Fruit fly (Drosophila melanogaster) whole organism, wandering third instar larva: ENCODE data around the gene CG10096.
A peak's percentile ranks its signal among the peaks of the same experiment; 100 is the strongest.

Experiments used
- Abd-B ChIP-seq: fragments of >200 bp; optimal IDR thresholded peaks from 2 replicates; lab custom pipeline; 2017; ENCODE audit warnings: missing biosample characterization, missing genetic modification characterization
- CG32264 ChIP-seq: fragments of 200-800 bp; sonication (Bioruptor generic); optimal IDR thresholded peaks from 2 replicates; lab custom pipeline; 2016; ENCODE audit warnings: missing biosample characterization, missing genetic modification characterization
- CG9705 ChIP-seq: fragments of 200-800 bp; sonication (Bioruptor generic); optimal IDR thresholded peaks from 2 replicates; lab custom pipeline; 2018; ENCODE audit warnings: missing biosample characterization, mild to moderate bottlenecking, missing genetic modification characterization
- CrebA ChIP-seq: fragments of 200-800 bp; sonication (Bioruptor generic); optimal IDR thresholded peaks from 2 replicates; lab custom pipeline; 2016; ENCODE audit warnings: missing biosample characterization, mild to moderate bottlenecking, missing genetic modification characterization, borderline replicate concordance
- Dfd ChIP-seq: fragments of >200 bp; optimal IDR thresholded peaks from 2 replicates; lab custom pipeline; 2017; ENCODE audit warnings: missing biosample characterization, missing genetic modification characterization
- Dif ChIP-seq: fragments of 200-275, 200-300 bp; sonication (Bioruptor generic); optimal IDR thresholded peaks from 2 replicates; lab custom pipeline; 2018; ENCODE audit warnings: missing biosample characterization, missing genetic modification characterization; ENCODE audit not compliant: partially characterized antibody
- GATAd ChIP-seq: sonication (Bioruptor generic); optimal IDR thresholded peaks from 2 replicates; lab custom pipeline; 2016; ENCODE audit warnings: missing biosample characterization, missing genetic modification characterization
- HLH106 ChIP-seq: fragments of 200-800 bp; optimal IDR thresholded peaks from 3 replicates; lab custom pipeline; 2019; ENCODE audit warnings: missing biosample characterization, mild to moderate bottlenecking, missing genetic modification characterization, moderate library complexity
- Hnf4 ChIP-seq: fragments of 200-800 bp; sonication (Bioruptor generic); optimal IDR thresholded peaks from 2 replicates; lab custom pipeline; 2016; ENCODE audit warnings: missing biosample characterization, mild to moderate bottlenecking, missing genetic modification characterization
- Hr78 ChIP-seq: fragments of >200 bp; optimal IDR thresholded peaks from 2 replicates; lab custom pipeline; 2017; ENCODE audit warnings: missing biosample characterization, missing genetic modification characterization
- Hr83 ChIP-seq: fragments of 200-300 bp; sonication (Bioruptor generic); optimal IDR thresholded peaks from 2 replicates; lab custom pipeline; 2016; ENCODE audit warnings: missing biosample characterization, mild to moderate bottlenecking, missing genetic modification characterization, moderate library complexity; ENCODE audit not compliant: poor library complexity, severe bottlenecking
- Jra ChIP-seq: sonication (Bioruptor generic); optimal IDR thresholded peaks from 2 replicates; lab custom pipeline; 2016; ENCODE audit warnings: missing biosample characterization, missing genetic modification characterization
- Mio ChIP-seq: sonication (Bioruptor generic); optimal IDR thresholded peaks from 2 replicates; lab custom pipeline; 2016; ENCODE audit warnings: missing biosample characterization, missing genetic modification characterization
- Myc ChIP-seq: fragments of >200 bp; optimal IDR thresholded peaks from 2 replicates; lab custom pipeline; 2017
- N ChIP-seq: fragments of >200 bp; optimal IDR thresholded peaks from 2 replicates; lab custom pipeline; 2018; ENCODE audit warnings: missing biosample characterization, missing external identifiers, missing genetic modification characterization
- OdsH ChIP-seq: fragments of 200-800 bp; sonication (Bioruptor generic); optimal IDR thresholded peaks from 2 replicates; lab custom pipeline; 2016; ENCODE audit warnings: missing biosample characterization, mild to moderate bottlenecking, missing genetic modification characterization
- Rel ChIP-seq, 2 experiments: fragments of 200-800 bp; sonication (Bioruptor generic) in 1 of 2; optimal IDR thresholded peaks; 2 replicates in 1 of 2; 3 replicates in 1 of 2; lab custom pipeline; 2016 to 2019; ENCODE audit warnings: mild to moderate bottlenecking in 2 of 2, missing biosample characterization in 2 of 2, missing genetic modification characterization in 2 of 2, moderate library complexity in 1 of 2
- Sp1 ChIP-seq: fragments of 200-800 bp; sonication (Bioruptor generic); optimal IDR thresholded peaks from 3 replicates; lab custom pipeline; 2019; ENCODE audit warnings: missing biosample characterization, mild to moderate bottlenecking, missing genetic modification characterization, moderate library complexity
- Vsx2 ChIP-seq: fragments of 200-300, 225-300 bp; sonication (Bioruptor generic); optimal IDR thresholded peaks from 2 replicates; lab custom pipeline; 2018; ENCODE audit warnings: missing biosample characterization, missing genetic modification characterization; ENCODE audit not compliant: partially characterized antibody
- br ChIP-seq: fragments of 200-800 bp; sonication (Bioruptor generic); optimal IDR thresholded peaks from 2 replicates; lab custom pipeline; 2016; ENCODE audit warnings: missing biosample characterization, missing genetic modification characterization
- brk ChIP-seq: fragments of 200-800 bp; sonication (Bioruptor generic); optimal IDR thresholded peaks from 2 replicates; lab custom pipeline; 2016; ENCODE audit warnings: missing biosample characterization, mild to moderate bottlenecking, missing genetic modification characterization
- dl ChIP-seq, 2 experiments: fragments of 175-275, 200-275 bp in 1 of 2; fragments of 200-275 bp in 1 of 2; sonication (Bioruptor generic); optimal IDR thresholded peaks; lab custom pipeline; 2018; ENCODE audit warnings: mild to moderate bottlenecking in 2 of 2, missing biosample characterization in 2 of 2, missing genetic modification characterization in 2 of 2, moderate library complexity in 2 of 2; ENCODE audit not compliant: partially characterized antibody in 2 of 2, insufficient read depth in 1 of 2
- dmrt93B ChIP-seq: fragments of 200-800 bp; sonication (Bioruptor generic); optimal IDR thresholded peaks from 2 replicates; lab custom pipeline; 2018; ENCODE audit warnings: missing biosample characterization, mild to moderate bottlenecking, missing genetic modification characterization
- dsf ChIP-seq: sonication (Bioruptor generic); optimal IDR thresholded peaks from 2 replicates; lab custom pipeline; 2016; ENCODE audit warnings: missing biosample characterization, missing genetic modification characterization, borderline replicate concordance
- ey ChIP-seq: fragments of 200-800 bp; sonication (Bioruptor generic); optimal IDR thresholded peaks from 2 replicates; lab custom pipeline; 2016; ENCODE audit warnings: missing biosample characterization, missing genetic modification characterization
- foxo ChIP-seq, 2 experiments: fragments of 200-800 bp; sonication (Bioruptor generic); optimal IDR thresholded peaks; 2 replicates in 1 of 2; 3 replicates in 1 of 2; lab custom pipeline; 2016 to 2017; ENCODE audit warnings: missing biosample characterization in 2 of 2, missing genetic modification characterization in 2 of 2
- fru ChIP-seq: fragments of 200-800 bp; sonication (Bioruptor generic); optimal IDR thresholded peaks from 3 replicates; lab custom pipeline; 2016; ENCODE audit warnings: missing biosample characterization, mild to moderate bottlenecking, missing genetic modification characterization
- h ChIP-seq: fragments of 200-800 bp; sonication (Bioruptor generic); optimal IDR thresholded peaks from 3 replicates; lab custom pipeline; 2016; ENCODE audit warnings: missing biosample characterization, mild to moderate bottlenecking, missing genetic modification characterization
- jim ChIP-seq: fragments of 175-275, 200-325 bp; sonication (Bioruptor generic); optimal IDR thresholded peaks from 2 replicates; lab custom pipeline; 2016; ENCODE audit warnings: missing biosample characterization, mild to moderate bottlenecking, missing genetic modification characterization
- lola ChIP-seq: fragments of >200 bp; optimal IDR thresholded peaks from 2 replicates; lab custom pipeline; 2017; ENCODE audit warnings: missing biosample characterization, missing genetic modification characterization
- pan ChIP-seq: fragments of >200 bp; optimal IDR thresholded peaks from 2 replicates; lab custom pipeline; 2017
- psq ChIP-seq: fragments of 200-800 bp; sonication (Bioruptor generic); optimal IDR thresholded peaks from 3 replicates; lab custom pipeline; 2017; ENCODE audit warnings: missing biosample characterization, mild to moderate bottlenecking, missing genetic modification characterization, moderate library complexity
- rgr ChIP-seq: fragments of 200-800 bp; sonication (Bioruptor generic); optimal IDR thresholded peaks from 3 replicates; lab custom pipeline; 2016; ENCODE audit warnings: missing biosample characterization, mild to moderate bottlenecking, missing genetic modification characterization
- sage ChIP-seq: fragments of 200-800 bp; sonication (Bioruptor generic); optimal IDR thresholded peaks from 2 replicates; lab custom pipeline; 2016; ENCODE audit warnings: missing biosample characterization, mild to moderate bottlenecking, missing genetic modification characterization
- sv ChIP-seq: fragments of 200-800 bp; sonication (Bioruptor generic); optimal IDR thresholded peaks from 3 replicates; lab custom pipeline; 2016; ENCODE audit warnings: missing biosample characterization, missing genetic modification characterization
- tai ChIP-seq: sonication (Bioruptor generic); optimal IDR thresholded peaks from 2 replicates; lab custom pipeline; 2016; ENCODE audit warnings: missing biosample characterization, missing genetic modification characterization
- usp ChIP-seq: fragments of >200 bp; optimal IDR thresholded peaks from 2 replicates; lab custom pipeline; 2017; ENCODE audit warnings: missing biosample characterization, missing genetic modification characterization
- woc ChIP-seq: sonication (Bioruptor generic); optimal IDR thresholded peaks from 2 replicates; lab custom pipeline; 2016; ENCODE audit warnings: missing biosample characterization, mild to moderate bottlenecking, missing genetic modification characterization

CG10096 gene

dm6 chr3R:12431030-12431489 is 35.3 kb upstream of the CG10096 start, which contains the start of gene Prosalpha2:
TSS of gene Prosalpha2 (plus strand) at chr3R:12431321.
- no peak for TF ChIP-seq pan (lab: Kevin White, UChicago)
- TF ChIP-seq rgr (GFP tag; lab: Kevin White, UChicago): peak; percentile 29
- no peak for TF ChIP-seq Hr78
- no peak for TF ChIP-seq dsf (GFP tag; lab: Kevin White, UChicago)
- peak in 1 of 2 experiments; percentile 48 for TF ChIP-seq foxo (GFP tag; optimal IDR thresholded peaks at IDR 0.05; lab: Kevin White, UChicago)
- no peak for TF ChIP-seq OdsH
- TF ChIP-seq tai (GFP tag; lab: Kevin White, UChicago): no peak
- TF ChIP-seq sv (GFP tag; lab: Kevin White, UChicago): no peak
- TF ChIP-seq br (GFP tag; lab: Kevin White, UChicago): no peak
- TF ChIP-seq sage (GFP tag; lab: Kevin White, UChicago): no peak
- TF ChIP-seq Myc: peak; percentile 38
- no peak for TF ChIP-seq dmrt93B (GFP tag; lab: Kevin White, UChicago)
- TF ChIP-seq woc (GFP tag; lab: Kevin White, UChicago): no peak
- no peak for TF ChIP-seq usp (GFP tag; lab: Kevin White, UChicago)
- no peak for TF ChIP-seq fru (GFP tag; lab: Kevin White, UChicago)
- peak; percentile 9 for TF ChIP-seq Sp1 (GFP tag; lab: Kevin White, UChicago)
- no peak for TF ChIP-seq Dfd (GFP tag; lab: Kevin White, UChicago)
- no peak for TF ChIP-seq Vsx2
- no peak for TF ChIP-seq N
- no peak for TF ChIP-seq Hr83 (GFP tag; lab: Kevin White, UChicago)
- no peak for TF ChIP-seq CG9705 (GFP tag; lab: Kevin White, UChicago)
- no peak for TF ChIP-seq Abd-B
- TF ChIP-seq Jra (GFP tag; lab: Kevin White, UChicago): no peak
- TF ChIP-seq Dif (GFP tag; lab: Kevin White, UChicago): no peak
- no peak for TF ChIP-seq dl (GFP tag; optimal IDR thresholded peaks at IDR 0.05; lab: Kevin White, UChicago; ENCODE audit: insufficient read depth in 1 of 2, partially characterized antibody in 2 of 2)
- TF ChIP-seq ey (GFP tag; lab: Kevin White, UChicago): peak; percentile 28
- TF ChIP-seq lola (GFP tag; lab: Kevin White, UChicago): no peak
- no peak for TF ChIP-seq jim (GFP tag; lab: Kevin White, UChicago)
- TF ChIP-seq CG32264 (GFP tag; lab: Kevin White, UChicago): no peak
- TF ChIP-seq CrebA (GFP tag; lab: Kevin White, UChicago): no peak
- no peak for TF ChIP-seq h
- no peak for TF ChIP-seq Hnf4 (GFP tag; lab: Kevin White, UChicago)
- TF ChIP-seq psq (GFP tag; lab: Kevin White, UChicago): peak; percentile 12
- TF ChIP-seq brk (GFP tag; lab: Kevin White, UChicago): no peak
- TF ChIP-seq Mio (GFP tag; lab: Kevin White, UChicago): no peak
- no peak for TF ChIP-seq Rel (GFP tag; optimal IDR thresholded peaks at IDR 0.05; lab: Kevin White, UChicago)
- peak; percentile 99 for TF ChIP-seq Rel (tag; optimal IDR thresholded peaks at IDR 0.05; lab: Kevin White, UChicago)
- no peak for TF ChIP-seq GATAd
- TF ChIP-seq HLH106: peak; percentile 11

DNA sequence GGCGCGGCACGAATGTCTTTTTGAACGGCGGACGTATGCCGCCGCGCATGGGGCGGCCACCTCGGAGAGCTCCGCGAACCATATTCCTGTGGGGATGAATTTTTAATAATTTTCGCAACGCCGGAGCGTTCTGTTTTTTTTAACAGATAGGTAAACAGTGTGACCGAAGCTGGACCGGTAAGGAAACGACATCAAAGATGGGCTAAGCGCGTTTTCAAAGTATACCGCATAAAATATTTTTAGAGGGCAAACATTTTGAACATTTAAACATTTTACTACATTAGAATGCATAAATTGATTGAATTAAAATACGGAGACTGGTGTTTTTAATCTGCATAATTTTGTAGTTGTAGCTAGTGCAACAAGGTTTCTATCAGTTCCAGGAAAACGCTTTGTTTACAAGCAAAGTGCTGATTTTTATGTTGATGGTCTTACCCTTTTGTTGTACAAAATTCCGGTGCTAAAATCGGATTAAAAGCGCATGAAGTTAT is 33.4 kb upstream of the CG10096 start, which contains the start of the genes CG5641 and CG5245:
Gene CG5641 (minus strand): TSS at position 163 of the 491 bp plus-strand sequence.
Gene CG5245 (plus strand): TSS at position 441 of the 491 bp plus-strand sequence.
- TF ChIP-seq OdsH (no peak), Rel (GFP tag; optimal IDR thresholded peaks at IDR 0.05; lab: Kevin White, UChicago) (no peak), Rel (tag; optimal IDR thresholded peaks at IDR 0.05; lab: Kevin White, UChicago) (peak; percentile 66), sv (GFP tag; lab: Kevin White, UChicago) (no peak)

DNA sequence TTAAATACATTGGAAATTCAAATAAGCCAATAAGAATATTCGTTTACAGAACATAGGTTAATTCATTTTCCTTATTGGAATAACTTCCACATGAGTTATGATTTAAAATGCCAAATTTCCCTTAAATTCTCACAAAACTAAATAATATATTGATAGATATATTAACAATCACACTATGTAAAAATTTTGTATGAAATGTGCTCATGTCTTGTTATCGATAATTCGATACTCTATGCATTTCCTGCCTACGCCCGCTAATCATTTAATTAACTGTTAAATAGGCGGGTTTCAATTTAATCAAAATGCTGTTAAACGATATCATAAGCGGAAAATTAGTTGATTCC is 30.5 kb upstream of the CG10096 start, which contains the start of gene NANS:
Gene NANS (plus strand): TSS at position 269 of the 344 bp plus-strand sequence.
- TF ChIP-seq dmrt93B (GFP tag; lab: Kevin White, UChicago) (no peak), CG32264 (GFP tag; lab: Kevin White, UChicago) (no peak), Jra (GFP tag; lab: Kevin White, UChicago) (no peak), Hr83 (GFP tag; lab: Kevin White, UChicago) (no peak), Vsx2 (no peak), sv (GFP tag; lab: Kevin White, UChicago) (no peak), N (no peak), Myc (no peak), dsf (GFP tag; lab: Kevin White, UChicago) (no peak), jim (GFP tag; lab: Kevin White, UChicago) (no peak), HLH106 (no peak), pan (lab: Kevin White, UChicago) (no peak), Sp1 (GFP tag; lab: Kevin White, UChicago) (no peak), lola (GFP tag; lab: Kevin White, UChicago) (no peak), OdsH (no peak), rgr (GFP tag; lab: Kevin White, UChicago) (no peak)
